Worm (Caenorhabditis elegans) whole organism, L3 larva: Measurements from ENCODE around the gene R11.3.

Experiments
- R02D3.7 ChIP-seq: fragments of 150-350 bp; optimal IDR thresholded peaks from 2 replicates; lab custom pipeline; 2014; ENCODE audit warnings: missing biosample characterization, missing genetic modification characterization
- aly-2 ChIP-seq: fragments of 150-350 bp; optimal IDR thresholded peaks from 2 replicates; lab custom pipeline; 2014; ENCODE audit warnings: missing biosample characterization, missing genetic modification characterization
- lsy-12 ChIP-seq: sonication (generic microtip); optimal IDR thresholded peaks from 2 replicates; lab custom pipeline; 2016; ENCODE audit warnings: mild to moderate bottlenecking, missing genetic modification characterization, missing compliant biosample characterization
- mdl-1 ChIP-seq: fragments of 150-350 bp; optimal IDR thresholded peaks from 2 replicates; lab custom pipeline; 2014; ENCODE audit warnings: missing biosample characterization, missing genetic modification characterization
- nhr-11 ChIP-seq: fragments of 150-350 bp; optimal IDR thresholded peaks from 2 replicates; lab custom pipeline; 2014; ENCODE audit warnings: missing biosample characterization, missing genetic modification characterization
- nhr-237 ChIP-seq: fragments of 150-350 bp; optimal IDR thresholded peaks from 2 replicates; lab custom pipeline; 2014; ENCODE audit warnings: missing biosample characterization, missing genetic modification characterization
- pqm-1 ChIP-seq: fragments of 150-350 bp; optimal IDR thresholded peaks from 2 replicates; lab custom pipeline; 2017; ENCODE audit warnings: missing biosample characterization, missing genetic modification characterization, inconsistent platforms
- zag-1 ChIP-seq: fragments of 150-350 bp; optimal IDR thresholded peaks from 2 replicates; lab custom pipeline; 2014; ENCODE audit warnings: missing biosample characterization, missing genetic modification characterization
- ztf-11 ChIP-seq: fragments of 150-350 bp; optimal IDR thresholded peaks from 2 replicates; lab custom pipeline; 2014; ENCODE audit warnings: missing biosample characterization, missing genetic modification characterization
- ztf-4 ChIP-seq: fragments of 150-350 bp; optimal IDR thresholded peaks from 2 replicates; lab custom pipeline; 2014; ENCODE audit warnings: missing biosample characterization, missing genetic modification characterization

DNA sequence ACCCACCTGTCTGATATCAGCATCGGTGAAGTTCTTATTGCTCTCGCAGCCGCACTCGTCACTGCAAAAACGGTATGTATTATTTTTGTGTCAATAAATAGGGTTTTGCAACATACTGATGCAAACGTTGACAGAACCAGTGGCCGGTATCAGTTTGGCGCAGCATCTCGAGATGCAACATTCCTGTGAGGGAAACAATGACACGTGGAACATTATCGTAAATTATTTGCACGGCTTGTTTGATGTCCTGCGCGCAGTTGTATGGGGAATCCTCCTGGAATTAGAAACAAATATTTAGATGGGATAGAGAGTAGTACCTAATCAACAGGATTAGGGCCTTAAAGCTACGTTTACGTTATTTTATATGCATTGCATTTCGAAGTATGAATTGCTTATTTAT, 38.1 kb downstream of the R11.3 start:
- TF ChIP-seq ztf-11 (tag; lab: Kevin White, UChicago) (no peak), nhr-237 (tag; lab: Kevin White, UChicago) (no peak), aly-2 (tag; lab: Kevin White, UChicago) (no peak), nhr-11 (tag; lab: Kevin White, UChicago) (no peak), pqm-1 (tag; lab: Kevin White, UChicago) (no peak), zag-1 (tag; lab: Kevin White, UChicago) (no peak), mdl-1 (tag; lab: Kevin White, UChicago) (peak; percentile 23), lsy-12 (tag; lab: Kevin White, UChicago) (no peak), ztf-4 (tag; lab: Kevin White, UChicago) (no peak), R02D3.7 (tag; lab: Kevin White, UChicago) (no peak)
